Worm (Caenorhabditis elegans) whole organism, midembryonic: Measurements from ENCODE around the gene str-45.
A peak's percentile ranks its signal among the peaks of the same experiment; 100 is the strongest.

Experiments
- T22C8.4 ChIP-seq: fragments of 200-800 bp; sonication (Bioruptor generic); IDR thresholded peaks from 2 replicates; pipeline ENCODE4 v1.3.6; 2022; ENCODE audit warnings: missing genetic modification characterization, missing compliant biosample characterization
- cog-1 ChIP-seq: sonication (generic microtip); optimal IDR thresholded peaks from 2 replicates; lab custom pipeline; 2016; ENCODE audit warnings: missing genetic modification characterization, missing compliant biosample characterization
- flt-1 ChIP-seq: fragments of 200-800 bp; sonication (Bioruptor generic); IDR thresholded peaks from 2 replicates; pipeline ENCODE4 v1.3.6; 2022; ENCODE audit warnings: missing genetic modification characterization, missing compliant biosample characterization
- klf-2 ChIP-seq: fragments of 200-800 bp; sonication (Bioruptor generic); conservative IDR thresholded peaks from 2 replicates; pipeline ENCODE4 v1.3.6; 2022; ENCODE audit warnings: missing genetic modification reagents, missing genetic modification characterization, missing compliant biosample characterization
- med-1 ChIP-seq: sonication (generic microtip); optimal IDR thresholded peaks from 2 replicates; lab custom pipeline; 2017; ENCODE audit warnings: missing genetic modification characterization, mild to moderate bottlenecking, missing compliant biosample characterization, antibody characterized with exemption, missing genetic modification reagents; ENCODE audit not compliant: insufficient read depth
- ref-1 ChIP-seq: fragments of 200-800 bp; sonication (Bioruptor generic); conservative IDR thresholded peaks from 2 replicates; pipeline ENCODE4 v1.3.6; 2022; ENCODE audit warnings: missing genetic modification reagents, missing genetic modification characterization, missing compliant biosample characterization
- tab-1 ChIP-seq: fragments of 200-800 bp; sonication (Bioruptor generic); IDR thresholded peaks from 2 replicates; pipeline ENCODE4 v1.3.6; 2022; ENCODE audit warnings: missing genetic modification characterization, missing compliant biosample characterization
- ztf-23 ChIP-seq: fragments of 200-800 bp; sonication (Bioruptor generic); IDR thresholded peaks from 2 replicates; pipeline ENCODE4 v1.3.6; 2022; ENCODE audit warnings: missing genetic modification reagents, missing genetic modification characterization, missing compliant biosample characterization
- ztf-29 ChIP-seq: fragments of 200-800 bp; sonication (Bioruptor generic); IDR thresholded peaks from 2 replicates; pipeline ENCODE4 v1.3.6; 2022; ENCODE audit warnings: missing genetic modification reagents, missing genetic modification characterization, missing compliant biosample characterization

Gene str-45

DNA sequence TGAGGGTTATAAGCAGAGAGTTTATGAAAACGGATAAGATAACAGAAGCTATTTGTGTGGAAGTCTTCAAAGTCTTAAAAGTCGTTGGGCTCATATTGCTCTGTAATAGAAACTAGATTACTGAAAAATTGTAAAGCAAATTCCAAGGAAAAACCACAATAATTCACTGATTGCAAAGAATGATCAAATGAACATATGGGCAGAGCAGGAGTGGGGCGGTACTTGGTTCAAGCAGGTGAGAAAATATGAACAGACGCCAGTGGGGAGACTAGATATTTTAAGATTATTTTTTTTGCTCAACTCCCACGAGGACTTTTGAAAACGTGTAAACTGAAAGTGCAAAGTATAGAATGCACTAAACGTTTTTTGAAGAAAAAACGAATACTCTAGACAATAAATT lies 26.4 kb upstream of the str-45 start, which contains the start of gene str-171:
TSS of gene str-171 (minus strand) at position 101 of the 400 bp plus-strand sequence.
- TF ChIP-seq flt-1 (GFP tag; lab: Robert Waterston, UW) (no peak), klf-2 (GFP tag; lab: Robert Waterston, UW) (no peak), ztf-29 (GFP tag; lab: Robert Waterston, UW) (no peak), T22C8.4 (GFP tag; lab: Robert Waterston, UW) (no peak), tab-1 (GFP tag; lab: Robert Waterston, UW) (no peak), ztf-23 (no peak), med-1 (no peak), cog-1 (tag; lab: Kevin White, UChicago) (no peak), ref-1 (GFP tag; lab: Robert Waterston, UW) (no peak)

DNA sequence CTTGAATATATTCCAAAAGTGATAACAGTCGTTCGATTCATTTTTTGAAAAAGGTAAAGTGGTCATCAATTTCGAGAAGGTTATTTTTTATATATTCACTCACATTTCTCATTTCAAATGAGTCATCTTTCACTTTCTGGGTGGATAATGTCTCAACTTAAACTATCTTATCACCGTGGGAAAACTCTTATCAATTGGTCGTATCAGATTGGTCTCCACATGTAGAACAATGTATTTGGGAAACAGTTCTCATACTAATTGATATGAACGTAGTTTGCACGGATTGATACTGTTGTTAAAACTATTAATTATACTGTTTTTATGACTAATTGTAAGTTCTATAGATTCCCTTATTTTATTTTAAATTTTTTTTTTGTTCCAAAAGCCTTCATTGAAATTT lies 25.0 kb upstream of the str-45 start:
- TF ChIP-seq flt-1 (GFP tag; lab: Robert Waterston, UW) (no peak), klf-2 (GFP tag; lab: Robert Waterston, UW) (no peak), ref-1 (GFP tag; lab: Robert Waterston, UW) (no peak), cog-1 (tag; lab: Kevin White, UChicago) (no peak), ztf-23 (no peak), ztf-29 (GFP tag; lab: Robert Waterston, UW) (no peak), tab-1 (GFP tag; lab: Robert Waterston, UW) (no peak), T22C8.4 (GFP tag; lab: Robert Waterston, UW) (no peak), med-1 (no peak)

DNA sequence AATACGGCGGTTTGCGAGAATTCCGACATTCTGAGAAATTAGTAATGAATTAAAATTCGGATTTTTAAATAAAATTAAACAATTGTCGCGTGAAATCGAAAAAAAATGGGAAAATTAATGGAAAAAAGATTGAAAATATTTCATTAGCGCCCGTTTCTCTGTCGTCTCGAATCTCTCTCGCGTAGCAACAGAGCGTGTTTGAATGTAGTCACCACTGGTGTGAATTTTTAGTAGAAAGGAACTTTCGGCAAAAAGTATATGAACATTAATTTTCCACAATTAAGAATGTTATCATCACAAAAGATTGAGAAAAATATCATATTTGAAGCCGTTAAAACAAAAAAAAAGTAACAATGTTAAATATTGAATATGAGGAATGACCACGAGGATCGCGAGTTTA lies 22.0 kb upstream of the str-45 start, which contains the start of gene aipl-1:
TSS of gene aipl-1 (minus strand) at position 30 of the 400 bp plus-strand sequence.
- TF ChIP-seq ztf-23 (0 out of 2 replicates have a peak, but pooled peaks have one; percentile 37), cog-1 (tag; lab: Kevin White, UChicago) (peak; percentile 1), klf-2 (GFP tag; lab: Robert Waterston, UW) (no peak)

DNA sequence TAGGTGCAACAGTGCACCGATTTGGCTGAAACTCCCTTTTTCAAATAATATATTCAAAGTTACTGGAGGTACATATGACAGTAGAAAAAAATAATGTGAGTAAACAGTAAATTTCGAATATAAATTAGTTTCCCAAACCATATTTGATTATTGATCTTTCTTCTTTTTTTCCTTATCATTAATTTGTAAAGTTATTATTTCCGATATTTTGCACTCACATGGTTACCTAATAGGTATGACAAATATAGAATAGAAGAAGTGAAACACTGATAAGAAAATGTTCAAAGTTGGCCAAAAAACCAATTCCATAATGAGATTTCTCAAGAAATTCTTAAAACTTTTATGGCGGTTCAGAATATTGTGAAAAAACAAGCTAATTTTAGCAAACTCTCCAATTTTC lies 19.0 kb upstream of the str-45 start:
- no peak for TF ChIP-seq tab-1 (GFP tag; lab: Robert Waterston, UW)
- TF ChIP-seq cog-1 (tag; lab: Kevin White, UChicago): no peak
- TF ChIP-seq T22C8.4 (GFP tag; lab: Robert Waterston, UW): no peak
- TF ChIP-seq klf-2 (GFP tag; lab: Robert Waterston, UW): no peak

DNA sequence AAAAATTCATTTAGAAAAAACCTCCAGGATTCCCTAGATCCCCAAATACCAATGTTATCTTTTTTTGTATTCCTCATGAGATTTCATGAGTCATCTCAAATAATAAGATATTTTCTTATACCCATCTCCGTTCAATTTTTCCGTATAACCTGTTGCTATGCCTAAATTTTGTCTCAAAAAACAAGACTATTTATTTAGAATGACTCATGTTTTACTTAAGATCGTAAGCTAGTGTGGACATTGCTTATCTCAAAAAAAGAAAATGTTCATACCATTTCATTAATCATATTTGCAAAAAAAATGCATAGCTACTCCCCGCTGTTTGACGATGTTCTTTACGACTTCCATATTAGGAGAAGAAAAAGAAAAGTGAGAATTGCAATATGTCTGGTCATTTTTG lies 18.5 kb upstream of the str-45 start, which contains the start of gene K08F9.3:
TSS of gene K08F9.3 (plus strand) at position 301 of the 400 bp plus-strand sequence.
- TF ChIP-seq klf-2 (GFP tag; lab: Robert Waterston, UW): no peak
- TF ChIP-seq med-1: no peak
- TF ChIP-seq cog-1 (tag; lab: Kevin White, UChicago): no peak
- no peak for TF ChIP-seq ztf-23
- no peak for TF ChIP-seq flt-1 (GFP tag; lab: Robert Waterston, UW)
- no peak for TF ChIP-seq ref-1 (GFP tag; lab: Robert Waterston, UW)
- TF ChIP-seq tab-1 (GFP tag; lab: Robert Waterston, UW): no peak
- no peak for TF ChIP-seq T22C8.4 (GFP tag; lab: Robert Waterston, UW)
- TF ChIP-seq ztf-29 (GFP tag; lab: Robert Waterston, UW): no peak

DNA sequence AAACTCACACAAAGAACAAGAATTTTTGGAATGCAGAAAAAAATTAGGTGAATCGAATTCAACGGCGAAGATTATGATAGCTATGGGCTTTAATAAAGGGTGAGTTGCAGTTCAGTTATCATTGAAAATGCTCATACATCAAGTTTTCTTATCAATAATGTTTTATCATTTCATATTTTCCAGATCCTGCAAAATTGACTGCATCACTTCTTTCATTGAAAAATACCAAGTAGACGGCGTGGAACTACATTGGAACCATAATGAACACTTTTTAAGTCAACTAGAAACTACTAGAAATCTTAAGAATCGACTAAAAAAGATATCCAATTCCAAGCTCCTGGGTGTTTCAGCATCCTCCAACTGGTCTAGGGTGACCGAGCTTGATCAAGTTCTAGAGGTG lies 15.5 kb upstream of the str-45 start, which contains the start of gene K08F9.1:
TSS of gene K08F9.1 (minus strand) at position 101 of the 400 bp plus-strand sequence.
- no peak for TF ChIP-seq klf-2 (GFP tag; lab: Robert Waterston, UW)
- no peak for TF ChIP-seq flt-1 (GFP tag; lab: Robert Waterston, UW)
- no peak for TF ChIP-seq ztf-23
- TF ChIP-seq T22C8.4 (GFP tag; lab: Robert Waterston, UW): no peak
- no peak for TF ChIP-seq tab-1 (GFP tag; lab: Robert Waterston, UW)

DNA sequence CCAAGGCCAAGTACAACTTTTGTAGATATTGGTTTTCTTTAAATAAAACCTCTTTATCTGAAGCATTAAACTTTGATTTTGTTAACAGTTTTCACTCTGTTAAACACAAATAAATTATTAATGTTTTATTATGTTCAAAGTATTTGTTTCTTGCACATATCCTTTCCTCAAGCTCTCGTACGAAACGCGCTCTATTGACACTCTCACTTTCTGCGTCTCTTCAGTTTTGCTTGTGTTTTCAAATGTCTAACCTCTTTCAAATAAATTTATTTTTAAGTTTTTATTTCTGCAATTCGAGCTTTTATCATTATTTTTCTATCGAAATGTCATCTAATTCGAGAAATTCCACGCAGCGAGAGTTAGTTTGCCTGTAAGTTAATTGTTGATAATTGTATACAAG lies 15.0 kb upstream of the str-45 start, which contains the start of gene K08F9.4:
TSS of gene K08F9.4 (plus strand) at position 222 of the 400 bp plus-strand sequence.
- TF ChIP-seq cog-1 (tag; lab: Kevin White, UChicago) (no peak), flt-1 (GFP tag; lab: Robert Waterston, UW) (no peak), T22C8.4 (GFP tag; lab: Robert Waterston, UW) (no peak), ztf-29 (GFP tag; lab: Robert Waterston, UW) (no peak), klf-2 (GFP tag; lab: Robert Waterston, UW) (no peak), ref-1 (GFP tag; lab: Robert Waterston, UW) (no peak), med-1 (no peak), ztf-23 (no peak), tab-1 (GFP tag; lab: Robert Waterston, UW) (no peak)

DNA sequence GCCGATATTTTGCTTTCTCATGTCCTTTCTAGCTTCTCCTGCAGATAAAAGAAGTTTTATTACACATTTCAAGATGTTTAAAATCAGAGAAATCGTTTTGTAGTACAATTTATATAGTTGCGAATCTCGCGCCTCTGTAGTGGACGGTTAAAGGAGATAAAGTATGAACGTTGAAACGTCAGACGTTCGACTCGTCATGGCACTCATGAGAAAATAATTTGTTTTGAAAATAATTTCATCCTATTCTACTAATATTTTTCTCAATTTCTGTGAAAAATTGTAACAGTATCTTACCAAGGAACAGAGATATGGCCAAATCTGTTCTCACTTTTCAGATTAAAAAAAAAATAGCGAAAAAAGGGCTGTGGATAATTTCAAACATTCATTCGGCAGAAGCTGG lies 11.0 kb upstream of the str-45 start, which contains the start of gene T09F5.20:
TSS of gene T09F5.20 (minus strand) at position 101 of the 400 bp plus-strand sequence.
- no peak for TF ChIP-seq T22C8.4 (GFP tag; lab: Robert Waterston, UW)
- no peak for TF ChIP-seq tab-1 (GFP tag; lab: Robert Waterston, UW)

DNA sequence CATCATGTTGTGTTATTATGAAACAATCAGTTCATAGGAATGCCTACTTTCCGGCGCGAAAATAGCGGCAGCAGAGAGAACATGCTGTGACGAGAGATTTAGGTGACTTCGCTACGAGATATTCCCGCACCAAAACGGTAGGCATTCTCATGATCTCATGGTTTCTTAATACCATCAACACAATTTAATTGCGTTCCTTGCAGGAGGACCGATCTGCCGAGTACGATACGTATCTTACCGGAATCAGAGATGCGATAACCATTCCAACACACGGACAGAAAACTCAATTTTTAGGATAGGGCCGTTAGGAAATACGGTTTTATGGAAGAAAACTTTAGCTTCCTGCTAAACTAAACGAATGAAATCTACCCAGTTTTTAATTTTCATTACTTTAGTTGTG lies 10.0 kb upstream of the str-45 start, which contains the start of gene T09F5.1:
TSS of gene T09F5.1 (plus strand) at position 301 of the 400 bp plus-strand sequence.
- no peak for TF ChIP-seq klf-2 (GFP tag; lab: Robert Waterston, UW)
- TF ChIP-seq ztf-23: no peak
- no peak for TF ChIP-seq med-1
- TF ChIP-seq T22C8.4 (GFP tag; lab: Robert Waterston, UW): no peak
- TF ChIP-seq ref-1 (GFP tag; lab: Robert Waterston, UW): no peak
- TF ChIP-seq ztf-29 (GFP tag; lab: Robert Waterston, UW): no peak
- no peak for TF ChIP-seq flt-1 (GFP tag; lab: Robert Waterston, UW)

DNA sequence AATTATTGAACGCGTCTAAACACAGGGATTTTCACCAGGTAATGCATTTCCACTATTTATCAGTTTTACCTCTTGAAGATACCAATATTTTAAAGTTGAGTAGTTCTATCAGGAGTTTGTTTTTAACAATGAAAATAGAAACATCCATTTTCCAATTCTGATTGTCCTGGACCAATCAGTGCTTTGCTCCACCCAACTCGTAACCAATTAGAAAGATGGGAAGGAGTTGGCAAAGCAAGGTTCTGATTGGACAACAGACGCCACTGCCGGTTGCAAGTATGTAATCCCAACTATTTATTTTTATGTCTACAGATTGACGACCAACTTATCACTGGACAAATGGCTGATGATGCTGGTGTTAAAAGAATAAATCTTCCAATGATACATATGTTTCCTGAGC lies 8.6 kb upstream of the str-45 start:
- TF ChIP-seq ref-1 (GFP tag; lab: Robert Waterston, UW): no peak
- TF ChIP-seq tab-1 (GFP tag; lab: Robert Waterston, UW): no peak
- TF ChIP-seq klf-2 (GFP tag; lab: Robert Waterston, UW): no peak
- TF ChIP-seq cog-1 (tag; lab: Kevin White, UChicago): no peak
- TF ChIP-seq ztf-23: no peak
- TF ChIP-seq flt-1 (GFP tag; lab: Robert Waterston, UW): no peak
- TF ChIP-seq ztf-29 (GFP tag; lab: Robert Waterston, UW): no peak
- TF ChIP-seq T22C8.4 (GFP tag; lab: Robert Waterston, UW): no peak
- TF ChIP-seq med-1: no peak
